Worm (Caenorhabditis elegans) whole organism, L3 larva: Measurements from ENCODE around the gene dhs-24.

Experiments
- ZK546.5 ChIP-seq: sonication (generic microtip); optimal IDR thresholded peaks from 2 replicates; lab custom pipeline; 2017; ENCODE audit warnings: missing biosample characterization, missing genetic modification characterization
- egl-5 ChIP-seq: fragments of 150-350 bp; optimal IDR thresholded peaks from 2 replicates; lab custom pipeline; 2017; ENCODE audit warnings: missing biosample characterization, missing genetic modification reagents, missing genetic modification characterization, inconsistent platforms
- elt-1 ChIP-seq: fragments of 150-350 bp; optimal IDR thresholded peaks from 2 replicates; lab custom pipeline; 2014; ENCODE audit warnings: missing biosample characterization, missing genetic modification characterization
- elt-3 ChIP-seq, 3 experiments: fragments of 150-350 bp in 1 of 3; sonication (generic microtip) in 2 of 3; optimal IDR thresholded peaks; 2 replicates in 2 of 3; 4 replicates in 1 of 3; lab custom pipeline; 2014 to 2017; ENCODE audit warnings: missing biosample characterization in 3 of 3, missing genetic modification characterization in 3 of 3
- nhr-237 ChIP-seq: fragments of 150-350 bp; optimal IDR thresholded peaks from 2 replicates; lab custom pipeline; 2014; ENCODE audit warnings: missing biosample characterization, missing genetic modification characterization

DNA sequence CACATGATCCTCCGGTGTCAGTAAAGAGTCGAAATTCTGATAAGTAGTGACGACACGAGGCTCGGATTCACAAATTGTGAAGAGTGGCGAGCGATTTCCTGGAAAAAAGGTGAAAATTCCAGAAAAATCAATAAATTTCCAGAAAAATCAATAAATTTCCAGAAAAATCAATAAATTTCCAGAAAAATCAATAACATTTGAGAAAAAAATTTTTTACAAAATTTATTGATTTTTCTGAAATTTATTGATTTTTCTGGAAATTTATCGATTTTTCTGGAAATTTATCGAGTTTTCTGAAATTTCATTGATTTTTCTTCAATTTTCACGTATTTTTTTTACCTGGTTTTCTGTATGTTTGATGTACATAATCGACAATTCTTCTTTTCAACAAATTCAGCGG lies 40.4 kb downstream of the dhs-24 start:
- TF ChIP-seq ZK546.5 (no peak), elt-1 (tag; lab: Kevin White, UChicago) (no peak), nhr-237 (no peak), egl-5 (tag; lab: Kevin White, UChicago) (no peak), elt-3 (tag; optimal IDR thresholded peaks at IDR 0.05; lab: Kevin White, UChicago) (no peak)
